Worm (Caenorhabditis elegans) whole organism, L4/young adult: ENCODE data around the gene sup-18.

ENCODE experiments used
- W03F9.2 ChIP-seq: fragments of 150-350 bp; optimal IDR thresholded peaks from 2 replicates; lab custom pipeline; 2014; ENCODE audit warnings: missing biosample characterization, missing genetic modification characterization
- dao-5 ChIP-seq: sonication (generic microtip); optimal IDR thresholded peaks from 2 replicates; lab custom pipeline; 2016; ENCODE audit warnings: missing genotype, missing genetic modification characterization, moderate library complexity, missing compliant biosample characterization
- him-1 ChIP-seq: sonication (generic microtip); optimal IDR thresholded peaks from 2 replicates; lab custom pipeline; 2016; ENCODE audit warnings: missing genotype, missing genetic modification reagents, missing genetic modification characterization, missing compliant biosample characterization

- TF ChIP-seq him-1 (tag; lab: Kevin White, UChicago) (no peak), W03F9.2 (tag; lab: Kevin White, UChicago) (no peak), dao-5 (tag; lab: Kevin White, UChicago) (no peak)
Measured at ce11 chrIII:7859313-7859712, 19.4 kb downstream of the sup-18 start, which contains the start of gene tomm-7.
